Worm (Caenorhabditis elegans) whole organism, mixed stage, embryonic: ENCODE results near the gene ZK180.5.

Experiments
- M03D4.4 ChIP-seq: sonication (generic microtip); optimal IDR thresholded peaks from 2 replicates; lab custom pipeline; 2017; ENCODE audit warnings: mild to moderate bottlenecking, missing genetic modification characterization, missing compliant biosample characterization
- bed-3 ChIP-seq: fragments of 200-800 bp; sonication (Bioruptor generic); optimal IDR thresholded peaks from 3 replicates; lab custom pipeline; 2018; ENCODE audit warnings: mild to moderate bottlenecking, missing genetic modification characterization, moderate library complexity, missing compliant biosample characterization
- blmp-1 ChIP-seq: fragments of 150-350 bp; optimal IDR thresholded peaks from 2 replicates; lab custom pipeline; 2014; ENCODE audit warnings: missing biosample characterization, missing genetic modification characterization
- ceh-39 ChIP-seq: fragments of 150-350 bp; optimal IDR thresholded peaks from 2 replicates; lab custom pipeline; 2014; ENCODE audit warnings: missing biosample characterization, missing genetic modification characterization
- ceh-43 ChIP-seq: fragments of 200-800 bp; sonication (Bioruptor generic); optimal IDR thresholded peaks from 2 replicates; lab custom pipeline; 2018; ENCODE audit warnings: mild to moderate bottlenecking, missing genetic modification characterization, moderate library complexity, missing compliant biosample characterization
- ceh-83 ChIP-seq: fragments of 200-800 bp; sonication (Bioruptor generic); optimal IDR thresholded peaks from 2 replicates; lab custom pipeline; 2018; ENCODE audit warnings: mild to moderate bottlenecking, missing genetic modification characterization, missing compliant biosample characterization
- ces-1 ChIP-seq: fragments of 150-350 bp; optimal IDR thresholded peaks from 2 replicates; lab custom pipeline; 2014; ENCODE audit warnings: missing biosample characterization, missing genetic modification reagents, missing genetic modification characterization
- cnd-1 ChIP-seq: fragments of 200-800 bp; sonication (Bioruptor generic); optimal IDR thresholded peaks from 2 replicates; lab custom pipeline; 2018; ENCODE audit warnings: mild to moderate bottlenecking, missing genetic modification characterization, missing compliant biosample characterization
- drap-1 ChIP-seq: fragments of 200-800 bp; sonication (Bioruptor generic); optimal IDR thresholded peaks from 3 replicates; lab custom pipeline; 2018; ENCODE audit warnings: mild to moderate bottlenecking, missing genetic modification characterization, missing compliant biosample characterization
- elt-1 ChIP-seq: sonication (generic microtip); optimal IDR thresholded peaks from 2 replicates; lab custom pipeline; 2017; ENCODE audit warnings: missing genetic modification characterization, mild to moderate bottlenecking, missing compliant biosample characterization, antibody characterized with exemption, moderate library complexity, borderline replicate concordance; ENCODE audit not compliant: insufficient read depth
- elt-3 ChIP-seq: fragments of 150-350 bp; optimal IDR thresholded peaks from 2 replicates; lab custom pipeline; 2014; ENCODE audit warnings: missing biosample characterization, missing genetic modification characterization
- flh-1 ChIP-seq: fragments of 200-800 bp; sonication (Bioruptor generic); optimal IDR thresholded peaks from 2 replicates; lab custom pipeline; 2018; ENCODE audit warnings: mild to moderate bottlenecking, missing genetic modification characterization, moderate library complexity, missing compliant biosample characterization
- ham-2 ChIP-seq: fragments of 200-800 bp; sonication (Bioruptor generic); optimal IDR thresholded peaks from 2 replicates; lab custom pipeline; 2018; ENCODE audit warnings: mild to moderate bottlenecking, missing genetic modification characterization, missing compliant biosample characterization
- hlh-1 ChIP-seq: fragments of 150-350 bp; optimal IDR thresholded peaks from 2 replicates; lab custom pipeline; 2014; ENCODE audit warnings: missing biosample characterization, missing genetic modification reagents, missing genetic modification characterization
- lin-13 ChIP-seq: fragments of 150-350 bp; optimal IDR thresholded peaks from 2 replicates; lab custom pipeline; 2014; ENCODE audit warnings: missing biosample characterization, missing genetic modification characterization
- lin-32 ChIP-seq: fragments of 200-800 bp; sonication (Bioruptor generic); optimal IDR thresholded peaks from 2 replicates; lab custom pipeline; 2018; ENCODE audit warnings: mild to moderate bottlenecking, missing genetic modification characterization, missing compliant biosample characterization
- lsy-2 ChIP-seq: fragments of 150-350 bp; optimal IDR thresholded peaks from 2 replicates; lab custom pipeline; 2014; ENCODE audit warnings: missing biosample characterization, missing genetic modification characterization
- mab-5 ChIP-seq: fragments of 150-350 bp; optimal IDR thresholded peaks from 2 replicates; lab custom pipeline; 2014; ENCODE audit warnings: missing biosample characterization, missing genetic modification characterization
- mep-1 ChIP-seq: fragments of 150-350 bp; optimal IDR thresholded peaks from 2 replicates; lab custom pipeline; 2017; ENCODE audit warnings: missing biosample characterization, missing genetic modification reagents, missing genetic modification characterization, inconsistent platforms
- mls-2 ChIP-seq: sonication (generic microtip); optimal IDR thresholded peaks from 2 replicates; lab custom pipeline; 2016; ENCODE audit warnings: mild to moderate bottlenecking, missing genetic modification characterization, moderate library complexity, missing compliant biosample characterization
- nhr-12 ChIP-seq: fragments of 150-350 bp; optimal IDR thresholded peaks from 2 replicates; lab custom pipeline; 2014; ENCODE audit warnings: missing biosample characterization, missing genetic modification characterization
- nhr-2 ChIP-seq: fragments of 150-350 bp; optimal IDR thresholded peaks from 2 replicates; lab custom pipeline; 2014; ENCODE audit warnings: missing biosample characterization, missing genetic modification characterization
- nhr-237 ChIP-seq: fragments of 150-350 bp; optimal IDR thresholded peaks from 2 replicates; lab custom pipeline; 2014; ENCODE audit warnings: missing biosample characterization, missing genetic modification characterization
- nhr-28 ChIP-seq: fragments of 150-350 bp; optimal IDR thresholded peaks from 2 replicates; lab custom pipeline; 2014; ENCODE audit warnings: missing biosample characterization, missing genetic modification characterization
- nhr-76 ChIP-seq: sonication (generic microtip); optimal IDR thresholded peaks from 2 replicates; lab custom pipeline; 2017; ENCODE audit warnings: missing biosample characterization, missing genetic modification characterization
- pha-4 ChIP-seq: fragments of 150-350 bp; optimal IDR thresholded peaks from 2 replicates; lab custom pipeline; 2018; ENCODE audit warnings: missing biosample characterization, missing genetic modification reagents, missing genetic modification characterization
- sem-2 ChIP-seq: fragments of 200-800 bp; sonication (Bioruptor generic); optimal IDR thresholded peaks from 2 replicates; lab custom pipeline; 2018; ENCODE audit warnings: mild to moderate bottlenecking, missing genetic modification characterization, missing compliant biosample characterization
- snpc-4 ChIP-seq: fragments of 150-350 bp; optimal IDR thresholded peaks from 2 replicates; lab custom pipeline; 2014; ENCODE audit warnings: missing biosample characterization, missing genetic modification characterization
- sptf-1 ChIP-seq: sonication (generic microtip); optimal IDR thresholded peaks from 2 replicates; lab custom pipeline; 2017; ENCODE audit warnings: mild to moderate bottlenecking, missing genetic modification characterization, moderate library complexity, missing compliant biosample characterization
- tbx-8 ChIP-seq: fragments of 200-800 bp; sonication (Bioruptor generic); optimal IDR thresholded peaks from 2 replicates; lab custom pipeline; 2018; ENCODE audit warnings: mild to moderate bottlenecking, missing genetic modification characterization, moderate library complexity, missing compliant biosample characterization
- unc-120 ChIP-seq: sonication (generic microtip); optimal IDR thresholded peaks from 2 replicates; lab custom pipeline; 2017; ENCODE audit warnings: missing genetic modification characterization, missing compliant biosample characterization; ENCODE audit not compliant: poor library complexity, severe bottlenecking
- unc-39 ChIP-seq: fragments of 150-350 bp; optimal IDR thresholded peaks from 2 replicates; lab custom pipeline; 2014; ENCODE audit warnings: missing biosample characterization, missing genetic modification characterization
- unc-62 ChIP-seq: fragments of 150-350 bp; optimal IDR thresholded peaks from 2 replicates; lab custom pipeline; 2014; ENCODE audit warnings: missing biosample characterization, missing genetic modification reagents, missing genetic modification characterization
- zip-8 ChIP-seq: fragments of 150-350 bp; optimal IDR thresholded peaks from 2 replicates; lab custom pipeline; 2014; ENCODE audit warnings: missing biosample characterization, missing genetic modification characterization
- ztf-11 ChIP-seq: fragments of 150-350 bp; optimal IDR thresholded peaks from 2 replicates; lab custom pipeline; 2014; ENCODE audit warnings: missing biosample characterization, missing genetic modification characterization

Gene ZK180.5

DNA sequence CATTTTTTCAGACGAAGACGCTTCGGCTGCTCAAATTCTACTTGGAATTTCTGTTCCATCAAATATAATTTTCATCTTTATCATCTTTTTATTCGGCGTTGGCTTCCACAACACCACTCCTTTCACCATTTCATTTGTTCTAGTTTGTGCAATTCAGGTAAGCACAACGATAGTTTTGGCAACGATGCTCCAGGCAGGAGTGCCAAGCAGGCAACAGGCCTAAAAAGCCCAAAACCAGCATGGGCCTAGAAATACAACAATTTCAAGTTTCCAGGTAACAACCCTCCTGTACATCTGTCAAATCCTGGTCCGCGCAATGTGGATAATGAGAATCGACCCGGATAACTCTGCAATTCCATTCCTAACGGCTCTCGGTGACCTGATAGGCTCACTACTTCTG, 24.2 kb upstream of the ZK180.5 start:
- TF ChIP-seq unc-120 = no peak
- no peak for TF ChIP-seq sptf-1 (tag; lab: Kevin White, UChicago)
- no peak for TF ChIP-seq bed-3
- TF ChIP-seq nhr-28 = no peak
- no peak for TF ChIP-seq lin-13 (tag; lab: Kevin White, UChicago)
- TF ChIP-seq ces-1 (GFP tag; lab: Kevin White, UChicago) = no peak
- TF ChIP-seq lin-32 (GFP tag; lab: Kevin White, UChicago) = no peak
- no peak for TF ChIP-seq nhr-237
- TF ChIP-seq ztf-11 (tag; lab: Kevin White, UChicago) = no peak
- TF ChIP-seq mep-1 (tag; lab: Kevin White, UChicago) = no peak
- no peak for TF ChIP-seq ceh-83 (GFP tag; lab: Kevin White, UChicago)
- TF ChIP-seq drap-1 (GFP tag; lab: Kevin White, UChicago) = no peak
- no peak for TF ChIP-seq ceh-43
- TF ChIP-seq zip-8 (tag; lab: Kevin White, UChicago) = no peak
- no peak for TF ChIP-seq tbx-8
- no peak for TF ChIP-seq nhr-76 (tag; lab: Kevin White, UChicago)
- no peak for TF ChIP-seq flh-1
- TF ChIP-seq cnd-1 (tag; lab: Kevin White, UChicago) = no peak
- no peak for TF ChIP-seq unc-39 (tag; lab: Kevin White, UChicago)
- TF ChIP-seq elt-1 (tag; lab: Kevin White, UChicago) = no peak

- no peak for TF ChIP-seq elt-1 (tag; lab: Kevin White, UChicago)
- TF ChIP-seq flh-1 = no peak
- no peak for TF ChIP-seq nhr-12 (tag; lab: Kevin White, UChicago)
- no peak for TF ChIP-seq unc-120
- no peak for TF ChIP-seq mls-2 (tag; lab: Kevin White, UChicago)
- no peak for TF ChIP-seq sem-2
- no peak for TF ChIP-seq ceh-43
- TF ChIP-seq elt-3 (tag; lab: Kevin White, UChicago) = no peak
- no peak for TF ChIP-seq nhr-28
- no peak for TF ChIP-seq nhr-2
- no peak for TF ChIP-seq mab-5 (tag; lab: Kevin White, UChicago)
- TF ChIP-seq tbx-8 = no peak
- TF ChIP-seq lin-32 (GFP tag; lab: Kevin White, UChicago) = no peak
- no peak for TF ChIP-seq snpc-4 (tag; lab: Kevin White, UChicago)
- no peak for TF ChIP-seq M03D4.4 (tag; lab: Kevin White, UChicago)
- no peak for TF ChIP-seq nhr-76 (tag; lab: Kevin White, UChicago)
- TF ChIP-seq lsy-2 (tag; lab: Kevin White, UChicago) = no peak
- no peak for TF ChIP-seq cnd-1 (tag; lab: Kevin White, UChicago)
- TF ChIP-seq ham-2 (GFP tag; lab: Kevin White, UChicago) = no peak
Measured at ce11 chrIV:4538672-4539071, 21.7 kb upstream of the ZK180.5 start.

ce11 chrIV:4536247-4536646, 19.3 kb upstream of the ZK180.5 start, which contains the start of gene ZK185.2:
ZK185.2 (plus strand) TSS chrIV:4536547.
- TF ChIP-seq elt-3 (tag; lab: Kevin White, UChicago) (no peak), nhr-2 (no peak), lsy-2 (tag; lab: Kevin White, UChicago) (no peak), mep-1 (tag; lab: Kevin White, UChicago) (no peak), blmp-1 (tag; lab: Kevin White, UChicago) (no peak), snpc-4 (tag; lab: Kevin White, UChicago) (no peak), nhr-76 (tag; lab: Kevin White, UChicago) (no peak), ceh-43 (no peak), pha-4 (tag; lab: Kevin White, UChicago) (no peak), ceh-83 (GFP tag; lab: Kevin White, UChicago) (no peak), nhr-237 (no peak), unc-120 (no peak), tbx-8 (no peak), cnd-1 (tag; lab: Kevin White, UChicago) (no peak), flh-1 (no peak), ceh-39 (tag; lab: Kevin White, UChicago) (no peak), nhr-28 (no peak)

ce11 chrIV:4533025-4533424, 16.1 kb upstream of the ZK180.5 start, which contains the start of gene ZK185.4:
ZK185.4 (minus strand) TSS chrIV:4533125.
- TF ChIP-seq nhr-237 (no peak), lin-13 (tag; lab: Kevin White, UChicago) (no peak), hlh-1 (no peak), mab-5 (tag; lab: Kevin White, UChicago) (no peak), drap-1 (GFP tag; lab: Kevin White, UChicago) (no peak), nhr-76 (tag; lab: Kevin White, UChicago) (no peak), unc-120 (no peak), blmp-1 (tag; lab: Kevin White, UChicago) (no peak), mls-2 (tag; lab: Kevin White, UChicago) (no peak), ceh-39 (tag; lab: Kevin White, UChicago) (no peak), nhr-12 (tag; lab: Kevin White, UChicago) (no peak), unc-62 (no peak), lin-32 (GFP tag; lab: Kevin White, UChicago) (no peak), bed-3 (no peak), flh-1 (no peak), zip-8 (tag; lab: Kevin White, UChicago) (no peak), ham-2 (GFP tag; lab: Kevin White, UChicago) (no peak), ceh-43 (no peak), tbx-8 (no peak)
- TF ChIP-seq, all 35 proteins: peak for 0
